Worm (Caenorhabditis elegans): ENCODE data around the gene Y57G7A.2.

- TF ChIP-seq rpc-1 (optimal IDR thresholded peaks at IDR 0.05) (no peak), rpc-1 (tag; optimal IDR thresholded peaks at IDR 0.05) (no peak), madf-8 (GFP tag; conservative IDR thresholded peaks at IDR 0.05) (no peak), pha-4 (tag; optimal IDR thresholded peaks at IDR 0.05) (no peak), lin-26 (GFP tag; IDR thresholded peaks at IDR 0.05) (no peak)
Observed at ce11 chrII:1343748-1344147, 47.9 kb downstream of the Y57G7A.2 start.
